Worm (Caenorhabditis elegans) whole organism, L1 larva: Measurements from ENCODE around the gene cuc-1.

Experiments
- fos-1 ChIP-seq: fragments of 150-350 bp; optimal IDR thresholded peaks from 2 replicates; lab custom pipeline; 2014; ENCODE audit warnings: missing biosample characterization, missing genetic modification characterization
- jun-1 ChIP-seq: fragments of 150-350 bp; optimal IDR thresholded peaks from 2 replicates; lab custom pipeline; 2014; ENCODE audit warnings: missing biosample characterization, missing genetic modification reagents, missing genetic modification characterization
- lin-15B ChIP-seq: fragments of 150-350 bp; sonication (generic microtip); optimal IDR thresholded peaks from 3 replicates; lab custom pipeline; 2014; ENCODE audit warnings: missing biosample characterization, missing genetic modification characterization
- lsy-2 ChIP-seq, 2 experiments: fragments of 150-350 bp; optimal IDR thresholded peaks; 2 replicates each; lab custom pipeline; 2014; ENCODE audit warnings: missing biosample characterization in 2 of 2, missing genetic modification characterization in 2 of 2
- nhr-237 ChIP-seq: fragments of 150-350 bp; optimal IDR thresholded peaks from 2 replicates; lab custom pipeline; 2014; ENCODE audit warnings: missing biosample characterization, missing genetic modification characterization

DNA sequence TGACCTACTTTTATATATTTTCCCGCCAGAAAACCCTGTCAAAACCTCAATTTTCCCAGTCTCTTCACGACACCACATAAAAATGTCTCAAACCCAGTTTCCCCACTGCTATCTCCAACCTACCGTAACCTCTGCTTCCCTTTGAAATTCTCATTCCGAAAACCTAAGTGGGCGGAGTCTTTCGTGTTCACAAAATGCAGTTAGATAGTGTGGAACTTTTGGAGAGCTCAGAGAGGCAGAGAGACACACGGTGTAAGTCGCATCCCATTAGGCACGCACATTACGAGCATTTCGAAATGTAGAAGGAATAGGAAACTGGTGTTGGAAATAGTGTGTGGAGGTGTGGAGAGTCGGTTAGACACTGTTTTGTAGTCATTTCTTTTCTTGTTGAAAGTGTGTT, 40.9 kb downstream of the cuc-1 start:
- TF ChIP-seq jun-1 (tag; lab: Kevin White, UChicago): no peak
- TF ChIP-seq fos-1 (tag; lab: Kevin White, UChicago): no peak
- TF ChIP-seq lin-15B (tag; lab: Kevin White, UChicago): no peak
- TF ChIP-seq nhr-237 (tag; lab: Kevin White, UChicago): no peak
- TF ChIP-seq lsy-2 (tag; optimal IDR thresholded peaks at IDR 0.05; lab: Kevin White, UChicago): peak; percentile 25 to 59
